Worm (Caenorhabditis elegans) whole organism, midembryonic: ENCODE measurements around the gene flr-4.
A peak's percentile ranks its signal among the peaks of the same experiment; 100 is the strongest.

Experiments used
- T22C8.4 ChIP-seq: fragments of 200-800 bp; sonication (Bioruptor generic); IDR thresholded peaks from 2 replicates; pipeline ENCODE4 v1.3.6; 2022; ENCODE audit warnings: missing genetic modification characterization, missing compliant biosample characterization
- cog-1 ChIP-seq: sonication (generic microtip); optimal IDR thresholded peaks from 2 replicates; lab custom pipeline; 2016; ENCODE audit warnings: missing genetic modification characterization, missing compliant biosample characterization
- flt-1 ChIP-seq: fragments of 200-800 bp; sonication (Bioruptor generic); IDR thresholded peaks from 2 replicates; pipeline ENCODE4 v1.3.6; 2022; ENCODE audit warnings: missing genetic modification characterization, missing compliant biosample characterization
- klf-2 ChIP-seq: fragments of 200-800 bp; sonication (Bioruptor generic); conservative IDR thresholded peaks from 2 replicates; pipeline ENCODE4 v1.3.6; 2022; ENCODE audit warnings: missing genetic modification reagents, missing genetic modification characterization, missing compliant biosample characterization
- med-1 ChIP-seq: sonication (generic microtip); optimal IDR thresholded peaks from 2 replicates; lab custom pipeline; 2017; ENCODE audit warnings: missing genetic modification characterization, mild to moderate bottlenecking, missing compliant biosample characterization, antibody characterized with exemption, missing genetic modification reagents; ENCODE audit not compliant: insufficient read depth
- ref-1 ChIP-seq: fragments of 200-800 bp; sonication (Bioruptor generic); conservative IDR thresholded peaks from 2 replicates; pipeline ENCODE4 v1.3.6; 2022; ENCODE audit warnings: missing genetic modification reagents, missing genetic modification characterization, missing compliant biosample characterization
- tab-1 ChIP-seq: fragments of 200-800 bp; sonication (Bioruptor generic); IDR thresholded peaks from 2 replicates; pipeline ENCODE4 v1.3.6; 2022; ENCODE audit warnings: missing genetic modification characterization, missing compliant biosample characterization
- ztf-23 ChIP-seq: fragments of 200-800 bp; sonication (Bioruptor generic); IDR thresholded peaks from 2 replicates; pipeline ENCODE4 v1.3.6; 2022; ENCODE audit warnings: missing genetic modification reagents, missing genetic modification characterization, missing compliant biosample characterization
- ztf-29 ChIP-seq: fragments of 200-800 bp; sonication (Bioruptor generic); IDR thresholded peaks from 2 replicates; pipeline ENCODE4 v1.3.6; 2022; ENCODE audit warnings: missing genetic modification reagents, missing genetic modification characterization, missing compliant biosample characterization

Gene flr-4

ce11 chrX:15116514-15116913 lies 27.3 kb downstream of the flr-4 start, which contains the start of gene R07D5.2:
Gene R07D5.2, minus strand, starts transcription at chrX:15116614.
- TF ChIP-seq ref-1 (GFP tag; lab: Robert Waterston, UW) (no peak), klf-2 (no peak), cog-1 (tag; lab: Kevin White, UChicago) (no peak), ztf-29 (GFP tag; lab: Robert Waterston, UW) (no peak), T22C8.4 (GFP tag; lab: Robert Waterston, UW) (no peak), ztf-23 (GFP tag; lab: Robert Waterston, UW) (no peak), med-1 (GFP tag; lab: Kevin White, UChicago) (no peak), tab-1 (GFP tag; lab: Robert Waterston, UW) (no peak), flt-1 (GFP tag; lab: Robert Waterston, UW) (no peak)

- TF ChIP-seq cog-1 (tag; lab: Kevin White, UChicago) (no peak), ztf-23 (GFP tag; lab: Robert Waterston, UW) (no peak), ztf-29 (GFP tag; lab: Robert Waterston, UW) (no peak), tab-1 (GFP tag; lab: Robert Waterston, UW) (no peak), med-1 (GFP tag; lab: Kevin White, UChicago) (no peak), ref-1 (GFP tag; lab: Robert Waterston, UW) (no peak), T22C8.4 (GFP tag; lab: Robert Waterston, UW) (no peak), klf-2 (no peak), flt-1 (GFP tag; lab: Robert Waterston, UW) (no peak)
These were observed 31.3 kb downstream of the flr-4 start for ce11 chrX:15120545-15120944.

ce11 chrX:15125138-15125537 lies 35.9 kb downstream of the flr-4 start:
- TF ChIP-seq med-1 (GFP tag; lab: Kevin White, UChicago) (no peak), flt-1 (GFP tag; lab: Robert Waterston, UW) (no peak), tab-1 (GFP tag; lab: Robert Waterston, UW) (no peak), cog-1 (tag; lab: Kevin White, UChicago) (no peak), T22C8.4 (GFP tag; lab: Robert Waterston, UW) (no peak), ref-1 (GFP tag; lab: Robert Waterston, UW) (no peak), ztf-23 (GFP tag; lab: Robert Waterston, UW) (no peak), ztf-29 (GFP tag; lab: Robert Waterston, UW) (no peak), klf-2 (no peak)

- TF ChIP-seq cog-1 (tag; lab: Kevin White, UChicago) (no peak), ztf-23 (GFP tag; lab: Robert Waterston, UW) (no peak), tab-1 (GFP tag; lab: Robert Waterston, UW) (no peak), klf-2 (no peak), ztf-29 (GFP tag; lab: Robert Waterston, UW) (no peak), med-1 (GFP tag; lab: Kevin White, UChicago) (no peak), T22C8.4 (GFP tag; lab: Robert Waterston, UW) (no peak), ref-1 (GFP tag; lab: Robert Waterston, UW) (no peak), flt-1 (GFP tag; lab: Robert Waterston, UW) (no peak)
These were observed 37.5 kb downstream of the flr-4 start for ce11 chrX:15126736-15127135.

- TF ChIP-seq T22C8.4 (GFP tag; lab: Robert Waterston, UW) = no peak
- no peak for TF ChIP-seq flt-1 (GFP tag; lab: Robert Waterston, UW)
- TF ChIP-seq klf-2 = no peak
- no peak for TF ChIP-seq cog-1 (tag; lab: Kevin White, UChicago)
- TF ChIP-seq ztf-29 (GFP tag; lab: Robert Waterston, UW) = no peak
- no peak for TF ChIP-seq ref-1 (GFP tag; lab: Robert Waterston, UW)
- TF ChIP-seq tab-1 (GFP tag; lab: Robert Waterston, UW) = 0 out of 2 replicates have a peak, but pooled peaks have one; percentile 43
These were observed 38.1 kb downstream of the flr-4 start for ce11 chrX:15127338-15127737.

- no peak for TF ChIP-seq ztf-29 (GFP tag; lab: Robert Waterston, UW)
- TF ChIP-seq ztf-23 (GFP tag; lab: Robert Waterston, UW) = no peak
- no peak for TF ChIP-seq cog-1 (tag; lab: Kevin White, UChicago)
- no peak for TF ChIP-seq med-1 (GFP tag; lab: Kevin White, UChicago)
- TF ChIP-seq klf-2 = no peak
- TF ChIP-seq ref-1 (GFP tag; lab: Robert Waterston, UW) = no peak
- no peak for TF ChIP-seq flt-1 (GFP tag; lab: Robert Waterston, UW)
- no peak for TF ChIP-seq T22C8.4 (GFP tag; lab: Robert Waterston, UW)
- TF ChIP-seq tab-1 (GFP tag; lab: Robert Waterston, UW) = no peak
These were observed 39.0 kb downstream of the flr-4 start for ce11 chrX:15128184-15128583.

ce11 chrX:15132073-15132472 lies 42.9 kb downstream of the flr-4 start:
- TF ChIP-seq ztf-29 (GFP tag; lab: Robert Waterston, UW) (no peak), flt-1 (GFP tag; lab: Robert Waterston, UW) (no peak), tab-1 (GFP tag; lab: Robert Waterston, UW) (no peak), cog-1 (tag; lab: Kevin White, UChicago) (no peak), ztf-23 (GFP tag; lab: Robert Waterston, UW) (no peak)

- no peak for TF ChIP-seq tab-1 (GFP tag; lab: Robert Waterston, UW)
- no peak for TF ChIP-seq klf-2
- TF ChIP-seq ztf-29 (GFP tag; lab: Robert Waterston, UW) = no peak
- no peak for TF ChIP-seq ztf-23 (GFP tag; lab: Robert Waterston, UW)
- TF ChIP-seq T22C8.4 (GFP tag; lab: Robert Waterston, UW) = no peak
These were observed 44.0 kb downstream of the flr-4 start for ce11 chrX:15133180-15133579.

- TF ChIP-seq ref-1 (GFP tag; lab: Robert Waterston, UW) (no peak), T22C8.4 (GFP tag; lab: Robert Waterston, UW) (no peak), klf-2 (no peak), med-1 (GFP tag; lab: Kevin White, UChicago) (no peak), cog-1 (tag; lab: Kevin White, UChicago) (no peak), tab-1 (GFP tag; lab: Robert Waterston, UW) (no peak), flt-1 (GFP tag; lab: Robert Waterston, UW) (no peak), ztf-23 (GFP tag; lab: Robert Waterston, UW) (no peak), ztf-29 (GFP tag; lab: Robert Waterston, UW) (no peak)
These were observed 45.7 kb downstream of the flr-4 start for ce11 chrX:15134941-15135340.
